Fruit fly (Drosophila melanogaster): ENCODE measurements around the gene CG14137.

DNA sequence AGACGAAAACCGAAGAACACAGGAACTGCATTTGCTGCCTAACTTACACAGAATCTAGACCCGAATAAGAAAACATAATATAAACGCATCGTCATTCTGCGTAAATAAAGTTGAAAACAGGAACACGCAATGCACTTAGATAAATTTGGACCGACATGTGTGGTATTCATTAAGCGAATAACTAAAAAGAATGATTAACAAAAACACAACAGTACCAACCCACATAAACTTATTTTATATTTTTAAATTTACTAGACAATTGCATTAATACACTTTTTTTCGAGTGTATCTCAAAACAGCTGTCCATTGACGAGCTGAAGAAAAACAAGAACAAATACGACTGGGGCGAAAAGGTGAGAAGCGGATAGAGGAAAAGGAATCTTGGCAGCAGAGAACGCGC is 45.5 kb downstream of the CG14137 start:
- TF ChIP-seq CG8478 (optimal IDR thresholded peaks at IDR 0.05): no peak
- no peak for TF ChIP-seq CTCF (optimal IDR thresholded peaks at IDR 0.05)

Measured in S2 (cell line).